Worm (Caenorhabditis elegans): ENCODE measurements around the gene scl-11.

DNA sequence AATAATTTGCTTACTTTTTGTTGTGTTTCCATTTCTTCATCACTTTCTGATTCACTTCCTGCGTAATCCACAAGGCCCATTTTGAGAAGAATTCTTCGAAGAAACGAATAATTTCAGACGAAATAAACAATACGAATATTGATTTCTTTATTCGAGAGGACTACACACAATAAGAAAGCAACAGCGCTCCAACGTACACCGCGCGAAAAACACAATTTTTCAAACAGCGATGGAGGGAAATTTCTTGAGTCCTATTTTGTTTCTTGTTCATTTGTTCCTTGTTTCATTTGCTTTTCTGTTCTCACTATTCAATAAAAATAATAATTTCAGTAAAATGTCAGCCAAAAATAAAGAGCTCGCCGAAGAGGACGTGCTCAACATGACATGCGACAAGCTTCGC lies 42.5 kb downstream of the scl-11 start, which contains the start of the genes prcc-1 and C39E9.12:
- no peak for TF ChIP-seq ama-1 (optimal IDR thresholded peaks at IDR 0.05)
- TF ChIP-seq hmg-4 (GFP tag; optimal IDR thresholded peaks at IDR 0.05): no peak
- no peak for TF ChIP-seq B0310.2 (tag; optimal IDR thresholded peaks at IDR 0.05)
- TF ChIP-seq tra-4 (tag; optimal IDR thresholded peaks at IDR 0.05): no peak
- TF ChIP-seq tbx-11 (GFP tag; IDR thresholded peaks at IDR 0.05): no peak
- no peak for TF ChIP-seq F13C5.2 (tag; optimal IDR thresholded peaks at IDR 0.05)
- no peak for TF ChIP-seq hnd-1 (tag; optimal IDR thresholded peaks at IDR 0.05)
- TF ChIP-seq aly-1 (tag; optimal IDR thresholded peaks at IDR 0.05): no peak
- TF ChIP-seq flt-1 (GFP tag; IDR thresholded peaks at IDR 0.05): no peak
- no peak for TF ChIP-seq tbx-37 (GFP tag; conservative IDR thresholded peaks at IDR 0.05)
